Fruit fly (Drosophila melanogaster): ENCODE results near the gene Ets96B.

DNA sequence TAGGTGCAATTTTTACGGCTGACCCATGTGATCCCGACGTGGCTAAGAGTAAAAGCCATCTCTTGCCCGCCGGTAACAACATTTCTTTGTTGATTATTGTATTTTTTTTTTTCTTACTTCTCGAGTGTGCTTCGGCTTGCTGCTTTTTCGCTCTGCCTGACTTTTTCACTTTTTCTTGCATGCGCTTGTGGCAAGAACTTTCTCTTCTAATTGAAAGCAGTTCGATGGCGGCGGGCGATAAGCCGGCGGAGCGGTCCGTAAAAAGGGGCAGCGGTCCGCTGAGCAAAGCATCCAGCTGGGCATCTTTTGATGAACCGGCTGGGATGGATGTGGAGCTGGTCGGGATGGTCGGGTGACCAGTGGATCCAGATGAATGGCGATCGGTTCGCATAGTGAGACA, 14.8 kb upstream of the Ets96B start:
- TF ChIP-seq fru (GFP tag; optimal IDR thresholded peaks at IDR 0.05) (no peak), Mio (GFP tag; optimal IDR thresholded peaks at IDR 0.05) (no peak), Rel (GFP tag; optimal IDR thresholded peaks at IDR 0.05) (no peak), Rel (tag; optimal IDR thresholded peaks at IDR 0.05) (no peak)
